Worm (Caenorhabditis elegans): ENCODE data around the gene F54B11.11.

ce11 chrX:13558667-13559066 is 19.9 kb upstream of the F54B11.11 start:
- TF ChIP-seq hmg-4 (GFP tag; optimal IDR thresholded peaks at IDR 0.05) (no peak), pes-1 (GFP tag; IDR thresholded peaks at IDR 0.05) (no peak), flt-1 (GFP tag; IDR thresholded peaks at IDR 0.05) (no peak), ama-1 (optimal IDR thresholded peaks at IDR 0.05) (no peak), ceh-13 (GFP tag; optimal IDR thresholded peaks at IDR 0.05) (no peak), F13C5.2 (tag; optimal IDR thresholded peaks at IDR 0.05) (no peak), B0310.2 (tag; optimal IDR thresholded peaks at IDR 0.05) (no peak), tbx-37 (GFP tag; conservative IDR thresholded peaks at IDR 0.05) (no peak), tra-4 (tag; optimal IDR thresholded peaks at IDR 0.05) (no peak), hmbx-1 (tag; optimal IDR thresholded peaks at IDR 0.05) (no peak), sea-1 (GFP tag; conservative IDR thresholded peaks at IDR 0.05) (no peak), hnd-1 (tag; optimal IDR thresholded peaks at IDR 0.05) (no peak), tbx-11 (GFP tag; IDR thresholded peaks at IDR 0.05) (no peak)
